Worm (Caenorhabditis elegans) whole organism, L4 larva: ENCODE results near the gene ZK1086.3.

Experiments
- duxl-1 ChIP-seq: sonication (generic microtip); optimal IDR thresholded peaks from 2 replicates; lab custom pipeline; 2016; ENCODE audit warnings: mild to moderate bottlenecking, missing genetic modification characterization, moderate library complexity, missing compliant biosample characterization; ENCODE audit not compliant: poor library complexity
- fos-1 ChIP-seq: fragments of 150-350 bp; optimal IDR thresholded peaks from 2 replicates; lab custom pipeline; 2014; ENCODE audit warnings: missing biosample characterization, missing genetic modification characterization
- lin-39 ChIP-seq: fragments of 150-350 bp; optimal IDR thresholded peaks from 2 replicates; lab custom pipeline; 2014; ENCODE audit warnings: missing biosample characterization, missing genetic modification reagents, missing genetic modification characterization
- nhr-28 ChIP-seq: fragments of 150-350 bp; optimal IDR thresholded peaks from 2 replicates; lab custom pipeline; 2014; ENCODE audit warnings: missing biosample characterization, missing genetic modification characterization
- unc-39 ChIP-seq: sonication (generic microtip); optimal IDR thresholded peaks from 2 replicates; lab custom pipeline; 2017; ENCODE audit warnings: missing biosample characterization, missing genetic modification characterization

ce11 chrX:13818791-13819190 lies 28.2 kb downstream of the ZK1086.3 start:
- no peak for TF ChIP-seq unc-39
- no peak for TF ChIP-seq duxl-1 (tag; lab: Kevin White, UChicago)
- TF ChIP-seq nhr-28 (tag; lab: Kevin White, UChicago) = no peak
- TF ChIP-seq fos-1 (tag; lab: Kevin White, UChicago) = no peak
- no peak for TF ChIP-seq lin-39
